Fruit fly (Drosophila melanogaster): ENCODE data around the gene CG14408.

The CG14408 gene

DNA sequence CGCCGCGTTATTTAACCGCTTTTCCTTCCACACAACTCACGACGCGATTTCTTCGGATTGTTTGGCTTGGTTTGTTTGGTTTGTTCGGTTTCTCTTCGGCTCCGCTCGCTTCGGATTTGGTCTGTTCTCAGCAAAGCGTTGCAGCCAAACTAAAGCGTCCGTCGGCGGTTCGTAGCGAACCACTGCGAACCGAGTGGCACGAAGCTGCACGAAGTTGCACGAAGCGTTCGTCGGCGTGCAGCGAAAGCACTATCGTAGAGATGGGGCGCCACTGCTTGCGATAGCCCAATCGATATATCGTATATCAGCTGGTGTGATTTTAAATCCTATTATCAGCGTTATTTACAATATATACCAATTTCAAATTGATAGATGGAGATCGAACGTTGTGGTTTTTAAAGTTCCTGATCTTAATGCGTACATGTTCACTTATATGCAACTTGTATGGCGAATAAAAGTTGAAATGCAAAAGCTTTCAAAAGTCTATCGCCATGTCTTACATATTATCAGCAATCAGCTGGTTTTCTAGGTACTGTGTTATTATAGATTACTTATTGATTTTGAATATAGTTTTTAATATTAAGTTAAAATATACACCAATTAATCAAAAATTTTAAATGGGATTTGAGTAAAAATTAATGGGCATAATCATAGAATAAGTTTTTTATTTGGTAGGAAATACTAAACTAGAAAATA lies 5.8 kb downstream of the CG14408 start, which contains the start of gene rut (continued):
- peak; percentile 20 for TF ChIP-seq CG13894 (tag; optimal IDR thresholded peaks at IDR 0.05)
- TF ChIP-seq Jarid2 (GFP tag; optimal IDR thresholded peaks at IDR 0.05) = peak; percentile 94
- peak; percentile 27; the same call in 1 of the 2 replicates for TF ChIP-seq CG3847 (GFP tag; IDR thresholded peaks at IDR 0.05)
- TF ChIP-seq so (GFP tag; IDR thresholded peaks at IDR 0.05) = no peak
- TF ChIP-seq CG33213 (GFP tag; optimal IDR thresholded peaks at IDR 0.05) = no peak
- TF ChIP-seq sens (GFP tag) = peak; percentile 34
- no peak for TF ChIP-seq Eip74EF (GFP tag; optimal IDR thresholded peaks at IDR 0.05)
- no peak for TF ChIP-seq CG15696 (tag; optimal IDR thresholded peaks at IDR 0.05)
- TF ChIP-seq CG11560 (tag; IDR thresholded peaks at IDR 0.05) = no peak
- TF ChIP-seq CG32772 (GFP tag; IDR thresholded peaks at IDR 0.05) = no peak
- peak; percentile 46; the same call in 1 of the 2 replicates for TF ChIP-seq sob (GFP tag; IDR thresholded peaks at IDR 0.05)
- peak; percentile 3 for TF ChIP-seq HmgD (GFP tag; optimal IDR thresholded peaks at IDR 0.05)
- TF ChIP-seq CG10959 (GFP tag; IDR thresholded peaks at IDR 0.05) = no peak
- no peak for TF ChIP-seq cad (GFP tag; optimal IDR thresholded peaks at IDR 0.05)
- TF ChIP-seq Nf-YC (tag; optimal IDR thresholded peaks at IDR 0.05) = no peak
- peak; percentile 50 for TF ChIP-seq Drgx (GFP tag; IDR thresholded peaks at IDR 0.05)
- no peak for TF ChIP-seq B-H1 (GFP tag; IDR thresholded peaks at IDR 0.05)
- TF ChIP-seq MTF-1 (GFP tag; optimal IDR thresholded peaks at IDR 0.05; ENCODE audit: borderline replicate concordance) = peak; percentile 9
- no peak for TF ChIP-seq CG17361 (GFP tag; IDR thresholded peaks at IDR 0.05)
- no peak for TF ChIP-seq CG18619 (GFP tag; optimal IDR thresholded peaks at IDR 0.05)
- TF ChIP-seq gsb (GFP tag; IDR thresholded peaks at IDR 0.05) = no peak
- TF ChIP-seq gfzf (GFP tag; optimal IDR thresholded peaks at IDR 0.05) = peak; percentile 45
- peak; percentile 75; the same call in 2 of the 3 replicates for TF ChIP-seq ci (GFP tag; IDR thresholded peaks at IDR 0.05)
- TF ChIP-seq Dll (GFP tag; IDR thresholded peaks at IDR 0.05; ENCODE audit: partially characterized antibody) = peak; percentile 90
- TF ChIP-seq YL-1 (GFP tag; optimal IDR thresholded peaks at IDR 0.05) = peak; percentile 4
- TF ChIP-seq NfI (GFP tag; optimal IDR thresholded peaks at IDR 0.05) = no peak
- no peak for TF ChIP-seq CG33557 (GFP tag; optimal IDR thresholded peaks at IDR 0.05)
- TF ChIP-seq HmgZ (tag; optimal IDR thresholded peaks at IDR 0.05) = peak; percentile 15
- TF ChIP-seq Lpt (GFP tag; optimal IDR thresholded peaks at IDR 0.05) = no peak
- peak; percentile 56 for TF ChIP-seq CG12659 (GFP tag; optimal IDR thresholded peaks at IDR 0.05)
- TF ChIP-seq Rfx (GFP tag; IDR thresholded peaks at IDR 0.05) = peak; percentile 69
- TF ChIP-seq cas (GFP tag; IDR thresholded peaks at IDR 0.05) = no peak
- peak; percentile 84 for TF ChIP-seq nerfin-2 (GFP tag; IDR thresholded peaks at IDR 0.05; ENCODE audit: partially characterized antibody)
- no peak for TF ChIP-seq CG2889 (GFP tag; IDR thresholded peaks at IDR 0.05)
- peak; percentile 50; the same call in 1 of the 2 replicates for TF ChIP-seq slbo (GFP tag; IDR thresholded peaks at IDR 0.05)
- peak; percentile 92 for TF ChIP-seq hbn (GFP tag; IDR thresholded peaks at IDR 0.05; ENCODE audit: partially characterized antibody)
- TF ChIP-seq CG12155 (GFP tag; optimal IDR thresholded peaks at IDR 0.05) = no peak
- TF ChIP-seq Tbp (GFP tag; optimal IDR thresholded peaks at IDR 0.05) = no peak
- 0 out of 3 replicates have a peak, but pooled peaks have one; percentile 7 for TF ChIP-seq CG11695 (GFP tag; IDR thresholded peaks at IDR 0.05)

DNA sequence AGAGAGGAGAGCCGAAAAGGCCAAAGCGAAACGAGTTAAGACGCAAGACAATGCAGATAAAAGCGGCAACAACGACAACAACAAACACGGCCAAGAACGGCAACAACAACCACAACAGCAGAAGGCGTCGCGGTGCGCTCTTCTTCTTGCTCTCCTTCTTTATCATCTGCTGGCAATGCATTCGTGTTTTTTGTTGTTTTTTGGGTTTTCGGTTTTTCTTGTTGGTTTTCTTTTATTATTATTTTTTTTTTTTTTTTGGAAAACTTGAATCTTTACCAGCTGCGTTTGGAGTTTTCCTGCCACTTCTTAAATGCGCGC lies 6.4 kb downstream of the CG14408 start:
- TF ChIP-seq CG10462 (GFP tag; optimal IDR thresholded peaks at IDR 0.05) (no peak), Opbp (GFP tag; IDR thresholded peaks at IDR 0.05; ENCODE audit: partially characterized antibody) (0 out of 3 replicates have a peak, but pooled peaks have one; percentile 22), HmgZ (tag; optimal IDR thresholded peaks at IDR 0.05) (no peak), dm (GFP tag; optimal IDR thresholded peaks at IDR 0.05) (no peak), crol (GFP tag; IDR thresholded peaks at IDR 0.05) (0 out of 2 replicates have a peak, but pooled peaks have one; percentile 72), CG4328 (GFP tag; optimal IDR thresholded peaks at IDR 0.05) (no peak), CG6683 (GFP tag; optimal IDR thresholded peaks at IDR 0.05) (no peak), CG17385 (GFP tag; optimal IDR thresholded peaks at IDR 0.05) (peak; percentile 62), CG4360 (GFP tag; IDR thresholded peaks at IDR 0.05) (peak; percentile 96)

Data from whole organism, embryonic.